Fruit fly (Drosophila melanogaster) whole organism, embryonic: ENCODE results near the gene CG17778.

Source experiments
- Atf6 ChIP-seq: fragments of 200-800 bp; sonication (Bioruptor generic); IDR thresholded peaks from 2 replicates; pipeline ENCODE4 v1.3.6; 2022; ENCODE audit warnings: missing biosample characterization, missing genetic modification characterization
- B-H1 ChIP-seq: fragments of 200-800 bp; sonication (Bioruptor generic); IDR thresholded peaks from 3 replicates; pipeline ENCODE4 v1.3.6; 2022; ENCODE audit warnings: missing biosample characterization, missing genetic modification characterization
- CG12391 ChIP-seq: fragments of 200-800 bp; sonication (Bioruptor generic); optimal IDR thresholded peaks from 3 replicates; lab custom pipeline; 2018; ENCODE audit warnings: missing biosample characterization, mild to moderate bottlenecking, missing genetic modification characterization, moderate library complexity
- CG14710 ChIP-seq: fragments of 200-800 bp; sonication (Bioruptor generic); optimal IDR thresholded peaks from 3 replicates; lab custom pipeline; 2019; ENCODE audit warnings: missing biosample characterization, mild to moderate bottlenecking, missing genetic modification characterization, moderate library complexity
- CG15479 ChIP-seq: fragments of 200-800 bp; sonication (Bioruptor generic); optimal IDR thresholded peaks from 3 replicates; lab custom pipeline; 2019; ENCODE audit warnings: missing biosample characterization, mild to moderate bottlenecking, missing genetic modification characterization, moderate library complexity
- CG17912 ChIP-seq: fragments of 200-800 bp; sonication (Bioruptor generic); optimal IDR thresholded peaks from 2 replicates; lab custom pipeline; 2018; ENCODE audit warnings: missing biosample characterization, mild to moderate bottlenecking, missing genetic modification characterization
- CG30403 ChIP-seq: fragments of 200-800 bp; sonication (Bioruptor generic); optimal IDR thresholded peaks from 3 replicates; lab custom pipeline; 2016; ENCODE audit warnings: missing biosample characterization, missing genetic modification characterization
- CG6813 ChIP-seq: fragments of 200-800 bp; sonication (Bioruptor generic); optimal IDR thresholded peaks from 2 replicates; lab custom pipeline; 2017; ENCODE audit warnings: missing biosample characterization, missing genetic modification characterization, mild to moderate bottlenecking, moderate library complexity, missing genetic modification reagents
- CG7357 ChIP-seq: fragments of 200-800 bp; sonication (Bioruptor generic); IDR thresholded peaks from 3 replicates; pipeline ENCODE4 v1.3.6; 2022; ENCODE audit warnings: missing biosample characterization, missing genetic modification characterization
- CG9797 ChIP-seq: fragments of 200-800 bp; sonication (Bioruptor generic); optimal IDR thresholded peaks from 3 replicates; lab custom pipeline; 2018; ENCODE audit warnings: missing biosample characterization, mild to moderate bottlenecking, missing genetic modification characterization
- D19A ChIP-seq: fragments of 200-800 bp; optimal IDR thresholded peaks from 3 replicates; lab custom pipeline; 2019; ENCODE audit warnings: missing biosample characterization, mild to moderate bottlenecking, missing genetic modification characterization, moderate library complexity
- Dll ChIP-seq: fragments of 200-800 bp; sonication (Bioruptor generic); IDR thresholded peaks from 4 replicates; pipeline ENCODE4 v1.3.6; 2022; ENCODE audit warnings: missing biosample characterization, missing genetic modification characterization; ENCODE audit not compliant: partially characterized antibody
- Drgx ChIP-seq: fragments of 200-800 bp; sonication (Bioruptor generic); IDR thresholded peaks from 2 replicates; pipeline ENCODE4 v1.3.6; 2022; ENCODE audit warnings: missing biosample characterization, missing genetic modification characterization
- Hr3 ChIP-seq: fragments of 200-800 bp; sonication (Bioruptor generic); optimal IDR thresholded peaks from 3 replicates; lab custom pipeline; 2016; ENCODE audit warnings: missing biosample characterization, missing genetic modification characterization
- Lhr ChIP-seq: fragments of 200-800 bp; sonication (Bioruptor generic); optimal IDR thresholded peaks from 3 replicates; lab custom pipeline; 2017; ENCODE audit warnings: mild to moderate bottlenecking, missing biosample characterization, missing genetic modification reagents, missing genetic modification characterization
- MESR4 ChIP-seq: fragments of 200-800 bp; sonication (Bioruptor generic); optimal IDR thresholded peaks from 2 replicates; lab custom pipeline; 2018; ENCODE audit warnings: missing biosample characterization, mild to moderate bottlenecking, missing genetic modification characterization, moderate library complexity
- Med ChIP-seq: fragments of 200-800 bp; sonication (Bioruptor generic); peaks from one replicate; lab custom pipeline; 2016; ENCODE audit warnings: missing biosample characterization, missing genetic modification characterization, mild to moderate bottlenecking, inconsistent platforms, moderate library complexity
- Meics ChIP-seq: fragments of 200-800 bp; sonication (Bioruptor generic); optimal IDR thresholded peaks from 2 replicates; lab custom pipeline; 2017; ENCODE audit warnings: missing biosample characterization, mild to moderate bottlenecking, missing genetic modification characterization
- Pdp1 ChIP-seq, 2 experiments: fragments of 200-800 bp; sonication (Bioruptor generic); optimal IDR thresholded peaks; 3 replicates each; lab custom pipeline; 2016; ENCODE audit warnings: missing biosample characterization in 2 of 2, missing genetic modification characterization in 2 of 2, mild to moderate bottlenecking in 1 of 2, moderate library complexity in 1 of 2
- Side ChIP-seq: fragments of 200-800 bp; sonication (Bioruptor generic); optimal IDR thresholded peaks from 2 replicates; lab custom pipeline; 2016; ENCODE audit warnings: missing biosample characterization, missing genetic modification characterization
- Sry-δ ChIP-seq: fragments of 200-800 bp; sonication (Bioruptor generic); optimal IDR thresholded peaks from 2 replicates; lab custom pipeline; 2016; ENCODE audit warnings: missing biosample characterization, missing genetic modification characterization
- Vsx1 ChIP-seq: fragments of 200-800 bp; sonication (Bioruptor generic); optimal IDR thresholded peaks from 2 replicates; lab custom pipeline; 2017; ENCODE audit warnings: missing biosample characterization, mild to moderate bottlenecking, missing genetic modification characterization, missing genetic modification reagents
- Xrp1 ChIP-seq: fragments of 200-800 bp; sonication (Bioruptor generic); IDR thresholded peaks from 2 replicates; pipeline ENCODE4 v1.3.6; 2022; ENCODE audit warnings: missing biosample characterization, missing genetic modification characterization
- abd-A ChIP-seq: fragments of 200-800 bp; sonication (Bioruptor generic); optimal IDR thresholded peaks from 3 replicates; lab custom pipeline; 2019; ENCODE audit warnings: missing biosample characterization, mild to moderate bottlenecking, missing genetic modification characterization, moderate library complexity
- amos ChIP-seq: fragments of 200-800 bp; sonication (Bioruptor generic); IDR thresholded peaks from 2 replicates; pipeline ENCODE4 v1.3.6; 2022; ENCODE audit warnings: missing biosample characterization, missing genetic modification characterization; ENCODE audit not compliant: partially characterized antibody
- bab2 ChIP-seq: fragments of 200-800 bp; sonication (Bioruptor generic); optimal IDR thresholded peaks from 2 replicates; lab custom pipeline; 2016; ENCODE audit warnings: missing biosample characterization, missing genetic modification characterization
- bbx ChIP-seq: fragments of 200-800 bp; sonication (Bioruptor generic); IDR thresholded peaks from 2 replicates; pipeline ENCODE4 v1.3.6; 2022; ENCODE audit warnings: missing biosample characterization, missing genetic modification characterization; ENCODE audit not compliant: partially characterized antibody
- eve ChIP-seq, 2 experiments: fragments of >200 bp; optimal IDR thresholded peaks; 2 replicates each; lab custom pipeline; 2017; ENCODE audit warnings: missing biosample characterization in 2 of 2, missing genetic modification characterization in 2 of 2
- fd96Cb ChIP-seq: fragments of 200-800 bp; sonication (Bioruptor generic); optimal IDR thresholded peaks from 2 replicates; lab custom pipeline; 2018; ENCODE audit warnings: missing biosample characterization, mild to moderate bottlenecking, missing genetic modification characterization, moderate library complexity
- gcm ChIP-seq: fragments of 200-800 bp; sonication (Bioruptor generic); optimal IDR thresholded peaks from 2 replicates; lab custom pipeline; 2019; ENCODE audit warnings: missing biosample characterization, mild to moderate bottlenecking, missing genetic modification characterization, moderate library complexity
- gt ChIP-seq: fragments of 200-800 bp; sonication (Bioruptor generic); IDR thresholded peaks from 2 replicates; pipeline ENCODE4 v1.3.6; 2022; ENCODE audit warnings: missing biosample characterization, missing genetic modification characterization
- inv ChIP-seq: fragments of 200-800 bp; sonication (Bioruptor generic); IDR thresholded peaks from 2 replicates; pipeline ENCODE4 v1.3.6; 2022; ENCODE audit warnings: missing biosample characterization, missing genetic modification characterization; ENCODE audit not compliant: partially characterized antibody
- phol ChIP-seq: fragments of 200-800 bp; sonication (Bioruptor generic); optimal IDR thresholded peaks from 3 replicates; lab custom pipeline; 2018; ENCODE audit warnings: missing biosample characterization, mild to moderate bottlenecking, missing genetic modification characterization, moderate library complexity
- pnt ChIP-seq: fragments of 200-800 bp; sonication (Bioruptor generic); optimal IDR thresholded peaks from 3 replicates; lab custom pipeline; 2016; ENCODE audit warnings: missing biosample characterization, missing genetic modification characterization
- pum ChIP-seq: fragments of 200-800 bp; sonication (Bioruptor generic); optimal IDR thresholded peaks from 2 replicates; lab custom pipeline; 2016; ENCODE audit warnings: missing biosample characterization, missing genetic modification characterization
- repo ChIP-seq: fragments of 200-800 bp; sonication (Bioruptor generic); optimal IDR thresholded peaks from 2 replicates; lab custom pipeline; 2016; ENCODE audit warnings: missing biosample characterization, missing genetic modification characterization
- sens-2 ChIP-seq: fragments of 200-800 bp; sonication (Bioruptor generic); IDR thresholded peaks from 2 replicates; pipeline ENCODE4 v1.3.6; 2022; ENCODE audit warnings: missing biosample characterization, missing genetic modification characterization
- sna ChIP-seq: fragments of 200-800 bp; sonication (Bioruptor generic); IDR thresholded peaks from 2 replicates; pipeline ENCODE4 v1.3.6; 2022; ENCODE audit warnings: missing biosample characterization, missing genetic modification characterization; ENCODE audit not compliant: partially characterized antibody
- sob ChIP-seq: fragments of 200-800 bp; sonication (Bioruptor generic); IDR thresholded peaks from 2 replicates; pipeline ENCODE4 v1.3.6; 2022; ENCODE audit warnings: missing biosample characterization, missing genetic modification characterization
- sqz ChIP-seq: fragments of 200-800 bp; sonication (Bioruptor generic); optimal IDR thresholded peaks from 3 replicates; lab custom pipeline; 2018; ENCODE audit warnings: missing biosample characterization, mild to moderate bottlenecking, missing genetic modification characterization
- tgo ChIP-seq: fragments of 200-800 bp; sonication (Bioruptor generic); IDR thresholded peaks from 3 replicates; pipeline ENCODE4 v1.3.6; 2022; ENCODE audit warnings: missing biosample characterization, missing genetic modification characterization
- tna ChIP-seq: fragments of 200-800 bp; sonication (Bioruptor generic); IDR thresholded peaks from 2 replicates; pipeline ENCODE4 v1.3.6; 2022; ENCODE audit warnings: missing biosample characterization, missing genetic modification characterization; ENCODE audit not compliant: partially characterized antibody
- trh ChIP-seq: fragments of 200-800 bp; sonication (Bioruptor generic); optimal IDR thresholded peaks from 2 replicates; lab custom pipeline; 2016; ENCODE audit warnings: missing biosample characterization, missing genetic modification characterization
- tup ChIP-seq: fragments of 200-800 bp; sonication (Bioruptor generic); optimal IDR thresholded peaks from 2 replicates; lab custom pipeline; 2016; ENCODE audit warnings: missing biosample characterization, mild to moderate bottlenecking, missing genetic modification characterization, moderate library complexity
- twi ChIP-seq: fragments of 200-800 bp; optimal IDR thresholded peaks from 2 replicates; lab custom pipeline; 2019; ENCODE audit warnings: missing biosample characterization, mild to moderate bottlenecking, missing genetic modification characterization, moderate library complexity
- z ChIP-seq: fragments of 200-800 bp; sonication (Bioruptor generic); IDR thresholded peaks from 3 replicates; pipeline ENCODE4 v1.3.6; 2022; ENCODE audit warnings: missing biosample characterization, missing genetic modification characterization

The CG17778 gene

dm6 chrX:498924-499588 is 4.6 kb downstream of the CG17778 start (continued):
- TF ChIP-seq twi (tag; lab: Kevin White, UChicago) (peak; percentile 53), Med (GFP tag; lab: Kevin White, UChicago) (peak; percentile 26), gcm (GFP tag; lab: Kevin White, UChicago) (peak; percentile 36), CG17912 (GFP tag; lab: Kevin White, UChicago) (no peak)

DNA sequence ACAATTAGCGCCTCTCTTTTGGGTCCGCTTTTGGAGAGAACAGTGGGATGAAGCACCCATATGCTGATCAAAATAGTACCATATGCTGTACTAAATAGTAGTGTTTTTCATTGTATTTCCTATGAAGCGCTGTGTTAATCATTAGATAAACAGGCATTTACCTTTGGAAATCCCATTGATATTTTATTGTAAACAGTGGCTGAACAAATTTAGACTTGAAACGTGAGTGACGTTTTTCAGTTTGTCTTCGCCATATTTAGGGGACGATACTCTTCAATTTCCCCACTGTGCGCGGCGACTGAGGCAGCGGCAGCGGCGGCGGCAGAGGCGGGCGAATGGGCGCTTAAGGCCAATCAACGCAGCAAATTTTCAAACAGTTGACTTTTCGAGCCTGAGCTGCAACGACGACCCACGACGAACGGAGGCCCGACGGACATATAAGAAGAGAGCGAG is 5.2 kb downstream of the CG17778 start:
- TF ChIP-seq Hr3 (GFP tag; lab: Kevin White, UChicago), result peak; percentile 53
- TF ChIP-seq CG17912 (GFP tag; lab: Kevin White, UChicago), result peak; percentile 40
- peak; percentile 64 for TF ChIP-seq pnt (GFP tag; lab: Kevin White, UChicago)
- TF ChIP-seq Vsx1, result peak; percentile 74
- TF ChIP-seq bab2, result peak; percentile 70
- peak; percentile 70 for TF ChIP-seq tgo
- TF ChIP-seq bbx, result no peak
- peak; percentile 74; the same call in 1 of the 2 replicates for TF ChIP-seq Drgx
- TF ChIP-seq D19A (tag; lab: Kevin White, UChicago), result peak; percentile 72
- peak; percentile 51 for TF ChIP-seq CG14710
- no peak for TF ChIP-seq sna
- TF ChIP-seq Xrp1 (GFP tag; lab: Robert Waterston, UW), result peak; percentile 78
- TF ChIP-seq sob (GFP tag; lab: Robert Waterston, UW), result peak; percentile 84
- TF ChIP-seq abd-A (tag; lab: Kevin White, UChicago), result peak; percentile 76
- TF ChIP-seq MESR4, result no peak
- peak; percentile 64 for TF ChIP-seq sqz (GFP tag; lab: Kevin White, UChicago)
- no peak for TF ChIP-seq Dll
- peak; percentile 71 for TF ChIP-seq phol
- peak; percentile 58; the same call in 1 of the 3 replicates for TF ChIP-seq CG7357 (GFP tag; lab: Robert Waterston, UW)
- TF ChIP-seq CG9797, result no peak
- TF ChIP-seq Sry-δ (GFP tag; lab: Kevin White, UChicago), result peak; percentile 39
- TF ChIP-seq Side, result peak; percentile 84
- no peak for TF ChIP-seq z (GFP tag; lab: Robert Waterston, UW)
- TF ChIP-seq sens-2 (GFP tag; lab: Robert Waterston, UW), result no peak
- peak; percentile 98 for TF ChIP-seq Med (GFP tag; lab: Kevin White, UChicago)
- peak; percentile 79 for TF ChIP-seq repo
- TF ChIP-seq eve (GFP tag; optimal IDR thresholded peaks at IDR 0.05; lab: Kevin White, UChicago), result no peak
- peak; percentile 66 for TF ChIP-seq fd96Cb (tag; lab: Kevin White, UChicago)
- TF ChIP-seq inv (GFP tag; lab: Robert Waterston, UW), result no peak
- no peak for TF ChIP-seq CG15479 (GFP tag; lab: Kevin White, UChicago)
- TF ChIP-seq Atf6 (GFP tag; lab: Robert Waterston, UW), result peak; percentile 89
- TF ChIP-seq Lhr (GFP tag; lab: Kevin White, UChicago), result no peak
- TF ChIP-seq tup (GFP tag; lab: Kevin White, UChicago), result peak; percentile 61
- no peak for TF ChIP-seq trh
- TF ChIP-seq CG30403 (GFP tag; lab: Kevin White, UChicago), result peak; percentile 81
- peak; percentile 92 for TF ChIP-seq Meics (GFP tag; lab: Kevin White, UChicago)
- TF ChIP-seq tna (GFP tag; lab: Robert Waterston, UW), result no peak
- no peak for TF ChIP-seq gt (GFP tag; lab: Robert Waterston, UW)
- TF ChIP-seq amos (GFP tag; lab: Robert Waterston, UW), result no peak
- peak; percentile 69 for TF ChIP-seq pum (GFP tag; lab: Kevin White, UChicago)
- TF ChIP-seq Pdp1 (GFP tag; optimal IDR thresholded peaks at IDR 0.05; lab: Kevin White, UChicago), result peak; percentile 76 to 79
- peak; percentile 48; the same call in 2 of the 3 replicates for TF ChIP-seq B-H1 (GFP tag; lab: Robert Waterston, UW)
- TF ChIP-seq CG6813 (GFP tag; lab: Kevin White, UChicago), result peak; percentile 84
- peak; percentile 76 for TF ChIP-seq CG12391 (tag; lab: Kevin White, UChicago)
